Fruit fly (Drosophila melanogaster) Kc167 (cell line): Measurements from ENCODE around the gene MTA1-like.

Source experiments
- insv ChIP-seq: fragments of >200 bp; optimal IDR thresholded peaks from 3 replicates; lab custom pipeline; 2018; ENCODE audit warnings: missing external identifiers
- psq ChIP-seq: fragments of >200 bp; optimal IDR thresholded peaks from 2 replicates; lab custom pipeline; 2017; ENCODE audit warnings: missing external identifiers
- ttk ChIP-seq: sonication (Bioruptor generic); optimal IDR thresholded peaks from 2 replicates; lab custom pipeline; 2017; ENCODE audit warnings: missing external identifiers

DNA sequence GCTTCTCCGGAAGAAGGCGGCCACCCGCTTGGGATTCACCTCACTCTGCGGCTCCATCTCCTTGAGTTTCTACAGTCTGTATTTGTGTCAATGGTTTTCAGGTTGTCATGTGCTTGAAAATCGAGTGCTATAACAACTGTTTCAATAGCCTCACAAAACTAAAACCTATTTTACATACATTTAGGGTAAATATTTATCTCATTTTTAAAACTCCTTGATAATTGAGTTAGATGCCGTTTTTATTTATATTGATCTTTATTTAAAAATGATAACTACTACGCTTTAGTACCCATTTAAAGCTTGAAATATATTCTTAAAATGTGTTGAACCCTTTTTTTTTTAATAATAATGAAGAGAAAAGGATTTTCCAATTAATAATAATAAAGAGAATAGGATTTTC lies 44.6 kb upstream of the MTA1-like start, which contains the start of gene CG2104:
- TF ChIP-seq insv (lab: Kevin White, UChicago): no peak
- TF ChIP-seq psq (lab: Kevin White, UChicago): no peak
- TF ChIP-seq ttk (lab: Kevin White, UChicago): no peak
